Worm (Caenorhabditis elegans) whole organism, early embryonic: Measurements from ENCODE around the gene gly-6.

Source experiments
- B0310.2 ChIP-seq: sonication (generic microtip); optimal IDR thresholded peaks from 2 replicates; lab custom pipeline; 2016; ENCODE audit warnings: mild to moderate bottlenecking, missing genetic modification characterization, missing compliant biosample characterization
- F13C5.2 ChIP-seq: sonication (generic microtip); optimal IDR thresholded peaks from 2 replicates; lab custom pipeline; 2017; ENCODE audit warnings: mild to moderate bottlenecking, missing genetic modification characterization, inconsistent platforms, missing compliant biosample characterization
- aly-1 ChIP-seq: sonication (generic microtip); optimal IDR thresholded peaks from 2 replicates; lab custom pipeline; 2016; ENCODE audit warnings: missing genetic modification characterization, missing compliant biosample characterization
- ama-1 ChIP-seq: fragments of 150-350 bp; optimal IDR thresholded peaks from 2 replicates; lab custom pipeline; 2014
- ceh-13 ChIP-seq: fragments of 200-800 bp; sonication (Bioruptor generic); optimal IDR thresholded peaks from 2 replicates; lab custom pipeline; 2018; ENCODE audit warnings: mild to moderate bottlenecking, missing genetic modification characterization, missing compliant biosample characterization
- ceh-36 ChIP-seq: sonication (generic microtip); optimal IDR thresholded peaks from 2 replicates; lab custom pipeline; 2016; ENCODE audit warnings: missing genetic modification characterization, inconsistent platforms, missing compliant biosample characterization
- ets-7 ChIP-seq: sonication (generic microtip); optimal IDR thresholded peaks from 2 replicates; lab custom pipeline; 2016; ENCODE audit warnings: missing genotype, missing genetic modification characterization, missing compliant biosample characterization
- flt-1 ChIP-seq: fragments of 200-800 bp; sonication (Bioruptor generic); IDR thresholded peaks from 2 replicates; pipeline ENCODE4 v1.3.6; 2022; ENCODE audit warnings: missing genetic modification characterization, missing compliant biosample characterization
- hmbx-1 ChIP-seq: sonication (generic microtip); optimal IDR thresholded peaks from 2 replicates; lab custom pipeline; 2016; ENCODE audit warnings: mild to moderate bottlenecking, missing genetic modification characterization, missing compliant biosample characterization
- hmg-4 ChIP-seq: fragments of 200-800 bp; sonication (Bioruptor generic); optimal IDR thresholded peaks from 2 replicates; lab custom pipeline; 2018; ENCODE audit warnings: mild to moderate bottlenecking, missing genetic modification characterization, missing compliant biosample characterization
- hnd-1 ChIP-seq: sonication (generic microtip); optimal IDR thresholded peaks from 2 replicates; lab custom pipeline; 2016; ENCODE audit warnings: missing genetic modification characterization, missing compliant biosample characterization
- pes-1 ChIP-seq: fragments of 200-800 bp; sonication (Bioruptor generic); IDR thresholded peaks from 2 replicates; pipeline ENCODE4 v1.3.6; 2022; ENCODE audit warnings: missing genetic modification reagents, missing genetic modification characterization, missing compliant biosample characterization
- scrt-1 ChIP-seq: fragments of 200-800 bp; sonication (Bioruptor generic); IDR thresholded peaks from 2 replicates; pipeline ENCODE4 v1.3.6; 2022; ENCODE audit warnings: missing genetic modification characterization, missing compliant biosample characterization
- sea-1 ChIP-seq: fragments of 200-800 bp; sonication (Bioruptor generic); conservative IDR thresholded peaks from 2 replicates; pipeline ENCODE4 v1.3.6; 2022; ENCODE audit warnings: missing genetic modification characterization, missing compliant biosample characterization
- tbx-11 ChIP-seq: fragments of 200-800 bp; sonication (Bioruptor generic); IDR thresholded peaks from 2 replicates; pipeline ENCODE4 v1.3.6; 2022; ENCODE audit warnings: missing genetic modification characterization, missing compliant biosample characterization
- tbx-37 ChIP-seq: fragments of 200-800 bp; sonication (Bioruptor generic); conservative IDR thresholded peaks from 2 replicates; pipeline ENCODE4 v1.3.6; 2022; ENCODE audit warnings: missing genetic modification reagents, missing genetic modification characterization, missing compliant biosample characterization
- tra-4 ChIP-seq: sonication (generic microtip); optimal IDR thresholded peaks from 2 replicates; lab custom pipeline; 2017; ENCODE audit warnings: missing genetic modification characterization, missing compliant biosample characterization

The gly-6 gene

ce11 chrIII:4357438-4357837, 26.4 kb upstream of the gly-6 start:
- no peak for TF ChIP-seq hnd-1 (tag; lab: Kevin White, UChicago)
- no peak for TF ChIP-seq ceh-13 (GFP tag; lab: Kevin White, UChicago)
- TF ChIP-seq tra-4 (tag; lab: Kevin White, UChicago): no peak
- no peak for TF ChIP-seq ama-1 (lab: Kevin White, UChicago)
- TF ChIP-seq B0310.2: no peak
- TF ChIP-seq pes-1 (GFP tag; lab: Robert Waterston, UW): no peak
- TF ChIP-seq tbx-37 (GFP tag; lab: Robert Waterston, UW): no peak
- no peak for TF ChIP-seq aly-1 (tag; lab: Kevin White, UChicago)
- no peak for TF ChIP-seq hmg-4 (GFP tag; lab: Kevin White, UChicago)
- no peak for TF ChIP-seq flt-1 (GFP tag; lab: Robert Waterston, UW)
- no peak for TF ChIP-seq sea-1
- no peak for TF ChIP-seq hmbx-1 (tag; lab: Kevin White, UChicago)
- TF ChIP-seq tbx-11 (GFP tag; lab: Robert Waterston, UW): no peak
- TF ChIP-seq scrt-1 (GFP tag; lab: Robert Waterston, UW): no peak
- no peak for TF ChIP-seq F13C5.2 (tag; lab: Kevin White, UChicago)
- TF ChIP-seq ceh-36 (tag; lab: Kevin White, UChicago): no peak

ce11 chrIII:4356384-4356783, 25.4 kb upstream of the gly-6 start, which contains the start of gene mnp-1:
Gene mnp-1, plus strand, starts transcription at chrIII:4356594.
- TF ChIP-seq scrt-1 (GFP tag; lab: Robert Waterston, UW): no peak
- no peak for TF ChIP-seq ets-7 (tag; lab: Kevin White, UChicago)

- no peak for TF ChIP-seq F13C5.2 (tag; lab: Kevin White, UChicago)
- TF ChIP-seq flt-1 (GFP tag; lab: Robert Waterston, UW): no peak
- no peak for TF ChIP-seq ama-1 (lab: Kevin White, UChicago)
- no peak for TF ChIP-seq tbx-37 (GFP tag; lab: Robert Waterston, UW)
- no peak for TF ChIP-seq ceh-36 (tag; lab: Kevin White, UChicago)
- no peak for TF ChIP-seq hmbx-1 (tag; lab: Kevin White, UChicago)
- no peak for TF ChIP-seq B0310.2
Observed at ce11 chrIII:4349799-4350198, 18.8 kb upstream of the gly-6 start, which contains the start of gene B0285.6. Gene B0285.6, plus strand, starts transcription at chrIII:4350099.

ce11 chrIII:4345034-4345433, 14.0 kb upstream of the gly-6 start, which contains the start of gene hse-5:
Gene hse-5, plus strand, starts transcription at chrIII:4345334.
- TF ChIP-seq ets-7 (tag; lab: Kevin White, UChicago): no peak
- TF ChIP-seq F13C5.2 (tag; lab: Kevin White, UChicago): no peak
- no peak for TF ChIP-seq sea-1
- no peak for TF ChIP-seq tra-4 (tag; lab: Kevin White, UChicago)
- TF ChIP-seq scrt-1 (GFP tag; lab: Robert Waterston, UW): no peak
- no peak for TF ChIP-seq B0310.2
- no peak for TF ChIP-seq tbx-11 (GFP tag; lab: Robert Waterston, UW)
- TF ChIP-seq tbx-37 (GFP tag; lab: Robert Waterston, UW): no peak
- TF ChIP-seq ceh-13 (GFP tag; lab: Kevin White, UChicago): no peak
- no peak for TF ChIP-seq ama-1 (lab: Kevin White, UChicago)
- TF ChIP-seq ceh-36 (tag; lab: Kevin White, UChicago): no peak
- TF ChIP-seq pes-1 (GFP tag; lab: Robert Waterston, UW): no peak
- TF ChIP-seq hnd-1 (tag; lab: Kevin White, UChicago): no peak
- TF ChIP-seq aly-1 (tag; lab: Kevin White, UChicago): no peak
- TF ChIP-seq flt-1 (GFP tag; lab: Robert Waterston, UW): no peak
- no peak for TF ChIP-seq hmbx-1 (tag; lab: Kevin White, UChicago)
- no peak for TF ChIP-seq hmg-4 (GFP tag; lab: Kevin White, UChicago)

- TF ChIP-seq pes-1 (GFP tag; lab: Robert Waterston, UW) (no peak), ets-7 (tag; lab: Kevin White, UChicago) (no peak), tra-4 (tag; lab: Kevin White, UChicago) (no peak), B0310.2 (no peak), tbx-37 (GFP tag; lab: Robert Waterston, UW) (0 out of 2 replicates have a peak, but pooled peaks have one; percentile 28)
Observed at ce11 chrIII:4343070-4343469, 12.0 kb upstream of the gly-6 start, which contains the start of the genes B0285.3 and lcmt-1. Gene B0285.3, minus strand, starts transcription at chrIII:4343336. Gene lcmt-1, plus strand, starts transcription at chrIII:4343446.

- TF ChIP-seq pes-1 (GFP tag; lab: Robert Waterston, UW) (0 out of 2 replicates have a peak, but pooled peaks have one; percentile 28), hmg-4 (GFP tag; lab: Kevin White, UChicago) (no peak), tbx-11 (GFP tag; lab: Robert Waterston, UW) (0 out of 2 replicates have a peak, but pooled peaks have one; percentile 13)
Observed at ce11 chrIII:4335614-4336013, 4.6 kb upstream of the gly-6 start.

ce11 chrIII:4332543-4333042, 1.6 kb upstream of the gly-6 start, which contains the start of gene cdk-12:
Gene cdk-12, plus strand, starts transcription at chrIII:4332992.
- peak; percentile 11 for TF ChIP-seq F13C5.2 (tag; lab: Kevin White, UChicago)
- no peak for TF ChIP-seq ama-1 (lab: Kevin White, UChicago)
